Worm (Caenorhabditis elegans): Measurements from ENCODE around the gene ssp-34.
A peak's percentile ranks its signal among the peaks of the same experiment; 100 is the strongest.

ssp-34 gene

ce11 chrIV:10711729-10712128, 26.7 kb downstream of the ssp-34 start, which contains the start of gene glb-21:
TSS of gene glb-21 (minus strand) at chrIV:10711794.
- TF ChIP-seq hpl-2 (GFP tag; optimal IDR thresholded peaks at IDR 0.05) (no peak), mep-1 (tag; optimal IDR thresholded peaks at IDR 0.05) (no peak), nhr-84 (tag; optimal IDR thresholded peaks at IDR 0.05) (no peak), lin-13 (GFP tag; optimal IDR thresholded peaks at IDR 0.05) (no peak), efl-1 (optimal IDR thresholded peaks at IDR 0.05) (no peak), efl-1 (GFP tag; optimal IDR thresholded peaks at IDR 0.05 in 1 of 2) (peak in 1 of 2 experiments; percentile 75)

ce11 chrIV:10706090-10706489, 32.3 kb downstream of the ssp-34 start, which contains the start of gene R102.6:
TSS of gene R102.6 (minus strand) at chrIV:10706190.
- no peak for TF ChIP-seq ztf-11 (tag; optimal IDR thresholded peaks at IDR 0.05)
- no peak for TF ChIP-seq snpc-4 (tag; optimal IDR thresholded peaks at IDR 0.05)
- no peak for TF ChIP-seq hpl-2 (GFP tag; optimal IDR thresholded peaks at IDR 0.05)
- TF ChIP-seq nhr-71 (tag; optimal IDR thresholded peaks at IDR 0.05) = no peak
- no peak for TF ChIP-seq unc-130 (tag; optimal IDR thresholded peaks at IDR 0.05)
- no peak for TF ChIP-seq ama-1 (optimal IDR thresholded peaks at IDR 0.05)
- TF ChIP-seq isw-1 (GFP tag; IDR thresholded peaks at IDR 0.05) = no peak
- no peak for TF ChIP-seq mab-9 (GFP tag; IDR thresholded peaks at IDR 0.05)
- TF ChIP-seq efl-1 (optimal IDR thresholded peaks at IDR 0.05) = no peak
- no peak for TF ChIP-seq efl-1 (GFP tag; optimal IDR thresholded peaks at IDR 0.05 in 1 of 2)
- TF ChIP-seq hlh-17 (GFP tag; optimal IDR thresholded peaks at IDR 0.05; ENCODE audit: borderline replicate concordance) = no peak
- TF ChIP-seq nhr-76 (tag; optimal IDR thresholded peaks at IDR 0.05) = no peak
- no peak for TF ChIP-seq zip-4 (GFP tag; optimal IDR thresholded peaks at IDR 0.05)
- no peak for TF ChIP-seq zag-1 (tag; optimal IDR thresholded peaks at IDR 0.05)
- TF ChIP-seq ceh-88 (GFP tag; IDR thresholded peaks at IDR 0.05) = no peak
- TF ChIP-seq nhr-11 (tag; optimal IDR thresholded peaks at IDR 0.05) = no peak
- TF ChIP-seq hlh-4 (tag; optimal IDR thresholded peaks at IDR 0.05) = no peak
- no peak for TF ChIP-seq nhr-28 (tag; optimal IDR thresholded peaks at IDR 0.05)
- no peak for TF ChIP-seq irx-1 (tag; optimal IDR thresholded peaks at IDR 0.05)
- TF ChIP-seq pag-3 (tag; optimal IDR thresholded peaks at IDR 0.05; ENCODE audit: borderline replicate concordance, insufficient read depth) = no peak

ce11 chrIV:10705176-10705575, 33.2 kb downstream of the ssp-34 start, which contains the start of gene R102.10:
TSS of gene R102.10 (plus strand) at chrIV:10705476.
- TF ChIP-seq ama-1 (optimal IDR thresholded peaks at IDR 0.05) (no peak), egl-27 (tag; optimal IDR thresholded peaks at IDR 0.05) (no peak), ceh-90 (tag; optimal IDR thresholded peaks at IDR 0.05) (no peak), ceh-63 (GFP tag; optimal IDR thresholded peaks at IDR 0.05) (no peak), ztf-11 (tag; optimal IDR thresholded peaks at IDR 0.05) (no peak), nhr-71 (tag; optimal IDR thresholded peaks at IDR 0.05) (no peak), aha-1 (tag; optimal IDR thresholded peaks at IDR 0.05) (no peak), skn-1 (tag; optimal IDR thresholded peaks at IDR 0.05) (no peak), sox-4 (tag; optimal IDR thresholded peaks at IDR 0.05) (no peak)

- TF ChIP-seq ztf-11 (tag; optimal IDR thresholded peaks at IDR 0.05) (no peak), efl-1 (optimal IDR thresholded peaks at IDR 0.05) (no peak), efl-1 (GFP tag; optimal IDR thresholded peaks at IDR 0.05 in 1 of 2) (peak in 1 of 2 experiments; percentile 51), ama-1 (optimal IDR thresholded peaks at IDR 0.05) (no peak), snu-23 (GFP tag; optimal IDR thresholded peaks at IDR 0.05) (peak; percentile 37), hlh-4 (tag; optimal IDR thresholded peaks at IDR 0.05) (no peak), elt-2 (tag; optimal IDR thresholded peaks at IDR 0.05) (no peak), hlh-17 (GFP tag; optimal IDR thresholded peaks at IDR 0.05; ENCODE audit: borderline replicate concordance) (no peak), lsy-2 (tag; optimal IDR thresholded peaks at IDR 0.05) (peak in 1 of 2 experiments; percentile 67), lin-14 (GFP tag; optimal IDR thresholded peaks at IDR 0.05) (peak; percentile 55), zag-1 (tag; optimal IDR thresholded peaks at IDR 0.05) (no peak), nhr-71 (tag; optimal IDR thresholded peaks at IDR 0.05) (peak; percentile 54), unc-86 (tag; optimal IDR thresholded peaks at IDR 0.05) (no peak), nhr-85 (tag) (peak; percentile 88), dpl-1 (GFP tag; optimal IDR thresholded peaks at IDR 0.05) (no peak), blmp-1 (tag; optimal IDR thresholded peaks at IDR 0.05) (peak; percentile 61), tbx-2 (tag; optimal IDR thresholded peaks at IDR 0.05) (peak; percentile 36), nhr-90 (tag; optimal IDR thresholded peaks at IDR 0.05; ENCODE audit: poor library complexity) (peak; percentile 21), lin-35 (GFP tag; optimal IDR thresholded peaks at IDR 0.05) (peak in 1 of 2 experiments; percentile 53), pag-3 (tag; optimal IDR thresholded peaks at IDR 0.05; ENCODE audit: borderline replicate concordance, insufficient read depth) (no peak), sup-37 (GFP tag; optimal IDR thresholded peaks at IDR 0.05) (no peak), nhr-20 (tag; optimal IDR thresholded peaks at IDR 0.05) (peak; percentile 58), elt-3 (tag; optimal IDR thresholded peaks at IDR 0.05) (peak in 2 of 6 experiments; percentile 45 to 78)
These were observed 36.4 kb downstream of the ssp-34 start for ce11 chrIV:10701866-10702458.
